Worm (Caenorhabditis elegans) whole organism, L4/young adult: ENCODE data around the gene srh-1.
A peak's percentile ranks its signal among the peaks of the same experiment; 100 is the strongest.

Experiments used
- W03F9.2 ChIP-seq: fragments of 150-350 bp; optimal IDR thresholded peaks from 2 replicates; lab custom pipeline; 2014; ENCODE audit warnings: missing biosample characterization, missing genetic modification characterization
- dao-5 ChIP-seq: sonication (generic microtip); optimal IDR thresholded peaks from 2 replicates; lab custom pipeline; 2016; ENCODE audit warnings: missing genotype, missing genetic modification characterization, moderate library complexity, missing compliant biosample characterization
- him-1 ChIP-seq: sonication (generic microtip); optimal IDR thresholded peaks from 2 replicates; lab custom pipeline; 2016; ENCODE audit warnings: missing genotype, missing genetic modification reagents, missing genetic modification characterization, missing compliant biosample characterization

DNA sequence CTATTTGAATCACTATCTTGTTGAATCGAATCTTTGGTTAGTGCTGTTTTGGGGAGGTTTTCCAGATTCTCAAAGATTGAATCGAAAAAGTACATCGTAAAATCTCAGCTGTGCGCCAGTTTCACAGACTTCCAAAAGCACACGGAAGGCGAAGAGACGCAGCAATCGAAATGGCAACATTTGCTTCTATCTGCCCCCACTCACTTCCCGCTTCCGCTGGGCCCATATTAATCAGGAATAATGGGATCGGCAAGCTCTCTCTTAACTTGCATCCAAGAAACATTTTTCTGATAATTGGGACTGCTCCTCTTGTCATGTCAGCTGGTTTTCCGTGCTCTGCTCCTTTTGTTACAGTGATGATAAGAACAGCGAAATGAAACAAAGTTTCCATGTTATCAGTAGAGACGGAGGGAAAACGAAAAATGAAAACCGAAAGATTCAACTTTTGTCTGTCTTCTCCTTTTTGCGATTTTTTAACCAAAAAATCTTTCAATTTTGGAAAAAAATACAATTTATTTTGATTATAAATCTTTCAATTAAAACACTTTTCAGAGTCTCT is 49.9 kb downstream of the srh-1 start:
- TF ChIP-seq dao-5 (tag; lab: Kevin White, UChicago) (no peak), him-1 (no peak), W03F9.2 (tag; lab: Kevin White, UChicago) (peak; percentile 40)
